Fruit fly (Drosophila melanogaster): ENCODE results near the gene Gli.

DNA sequence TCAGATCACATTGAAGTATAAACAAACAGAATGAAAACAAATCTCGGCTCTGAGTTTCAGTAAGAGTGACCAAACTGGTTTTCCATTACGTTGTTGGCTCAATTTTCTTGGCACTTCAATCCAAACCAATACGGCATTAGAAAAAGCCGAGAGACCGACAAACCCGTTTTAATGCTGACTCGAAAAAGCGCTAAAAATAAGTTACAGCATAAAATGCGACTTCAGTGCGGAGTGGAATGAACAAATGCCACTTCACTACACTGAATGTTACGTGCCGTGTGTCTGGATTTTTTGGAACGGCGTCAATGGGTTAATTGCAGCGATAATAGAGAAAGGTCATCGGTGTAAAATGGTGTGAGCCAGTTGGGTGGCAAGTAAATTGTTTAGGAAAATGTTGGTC, 1.9 kb downstream of the Gli start:
- TF ChIP-seq CG8478 (optimal IDR thresholded peaks at IDR 0.05) (no peak), CTCF (optimal IDR thresholded peaks at IDR 0.05) (no peak)

Measured in S2 (cell line).